Worm (Caenorhabditis elegans) whole organism, L1 larva: ENCODE data around the gene sur-5.

Source experiments
- efl-3 ChIP-seq: fragments of 200-800 bp; sonication (Bioruptor generic); optimal IDR thresholded peaks from 2 replicates; lab custom pipeline; 2018; ENCODE audit warnings: mild to moderate bottlenecking, missing genetic modification characterization, missing compliant biosample characterization
- egl-27 ChIP-seq, 2 experiments: fragments of 150-350 bp in 1 of 2; sonication (generic microtip); optimal IDR thresholded peaks; 3 replicates each; lab custom pipeline; 2017 to 2018; ENCODE audit warnings: missing biosample characterization in 2 of 2, missing genetic modification characterization in 2 of 2, missing genetic modification reagents in 2 of 2
- fkh-10 ChIP-seq: sonication (generic microtip); optimal IDR thresholded peaks from 2 replicates; lab custom pipeline; 2017; ENCODE audit warnings: missing biosample characterization, missing genetic modification reagents, missing genetic modification characterization
- jun-1 ChIP-seq: fragments of 150-350 bp; optimal IDR thresholded peaks from 2 replicates; lab custom pipeline; 2014; ENCODE audit warnings: missing biosample characterization, missing genetic modification reagents, missing genetic modification characterization
- lsy-2 ChIP-seq, 2 experiments: fragments of 150-350 bp; optimal IDR thresholded peaks; 2 replicates each; lab custom pipeline; 2014; ENCODE audit warnings: missing biosample characterization in 2 of 2, missing genetic modification characterization in 2 of 2
- pqm-1 ChIP-seq: sonication (generic microtip); optimal IDR thresholded peaks from 3 replicates; lab custom pipeline; 2017; ENCODE audit warnings: missing biosample characterization, missing genetic modification characterization
- snpc-4 ChIP-seq: fragments of 150-350 bp; optimal IDR thresholded peaks from 2 replicates; lab custom pipeline; 2014; ENCODE audit warnings: missing biosample characterization, missing genetic modification characterization
- unc-130 ChIP-seq: fragments of 150-350 bp; optimal IDR thresholded peaks from 2 replicates; lab custom pipeline; 2017; ENCODE audit warnings: missing biosample characterization, missing genetic modification characterization, inconsistent platforms
- unc-62 ChIP-seq: fragments of 150-350 bp; optimal IDR thresholded peaks from 2 replicates; lab custom pipeline; 2014; ENCODE audit warnings: missing biosample characterization, missing genetic modification reagents, missing genetic modification characterization
- unc-86 ChIP-seq: sonication (generic microtip); optimal IDR thresholded peaks from 2 replicates; lab custom pipeline; 2016; ENCODE audit warnings: missing genetic modification characterization, missing compliant biosample characterization
- zag-1 ChIP-seq: fragments of 150-350 bp; optimal IDR thresholded peaks from 2 replicates; lab custom pipeline; 2014; ENCODE audit warnings: missing biosample characterization, missing genetic modification characterization

DNA sequence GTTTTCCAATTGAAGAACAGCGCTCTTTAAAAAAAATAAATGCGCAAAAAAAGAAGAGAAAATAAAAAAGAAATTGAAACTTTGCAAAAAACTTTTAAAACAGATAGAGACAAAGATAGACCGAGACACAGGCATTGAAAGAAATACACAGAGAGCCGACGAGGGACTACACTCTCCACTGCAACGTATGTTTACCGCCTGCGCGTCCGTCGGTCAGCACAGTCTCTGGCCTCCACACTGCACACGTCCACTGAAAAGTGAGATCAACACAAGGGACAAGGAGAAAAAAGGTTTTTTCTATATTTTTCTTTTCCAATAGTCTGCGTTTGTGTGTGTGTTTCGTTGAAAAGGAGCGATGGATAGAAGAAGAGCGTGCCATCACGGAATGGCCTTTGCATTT is 1.1 kb upstream of the sur-5 start:
- TF ChIP-seq unc-62 (GFP tag; lab: Kevin White, UChicago) (no peak), fkh-10 (GFP tag; lab: Kevin White, UChicago) (peak; percentile 13), unc-86 (tag; lab: Kevin White, UChicago) (peak; percentile 4), jun-1 (tag; lab: Kevin White, UChicago) (peak; percentile 26), pqm-1 (tag; lab: Kevin White, UChicago) (no peak), snpc-4 (tag; lab: Kevin White, UChicago) (no peak), zag-1 (tag; lab: Kevin White, UChicago) (no peak), lsy-2 (tag; optimal IDR thresholded peaks at IDR 0.05; lab: Kevin White, UChicago) (peak; percentile 41 to 66), efl-3 (GFP tag; lab: Kevin White, UChicago) (no peak), unc-130 (tag; lab: Kevin White, UChicago) (no peak), egl-27 (tag; optimal IDR thresholded peaks at IDR 0.05; lab: Kevin White, UChicago) (peak; percentile 54 to 56)
